Worm (Caenorhabditis elegans): ENCODE results near the gene drh-1.

Gene drh-1

ce11 chrIV:6621252-6621651, 8.1 kb upstream of the drh-1 start, which contains the start of gene C01B10.3:
Gene C01B10.3 (minus strand): TSS chrIV:6621352.
- TF ChIP-seq snu-23 (GFP tag; optimal IDR thresholded peaks at IDR 0.05) (no peak), ama-1 (optimal IDR thresholded peaks at IDR 0.05) (no peak), ets-5 (GFP tag; IDR thresholded peaks at IDR 0.05) (no peak), irx-1 (tag; optimal IDR thresholded peaks at IDR 0.05) (no peak), mef-2 (tag; optimal IDR thresholded peaks at IDR 0.05) (no peak), ztf-11 (tag; optimal IDR thresholded peaks at IDR 0.05) (no peak), ceh-90 (tag; optimal IDR thresholded peaks at IDR 0.05) (no peak)

ce11 chrIV:6618607-6619006, 5.5 kb upstream of the drh-1 start:
- peak in 1 of 2 experiments; percentile 2 for TF ChIP-seq mdl-1 (tag; optimal IDR thresholded peaks at IDR 0.05)
- TF ChIP-seq skn-1 (tag; optimal IDR thresholded peaks at IDR 0.05): peak; percentile 48
- TF ChIP-seq nhr-20 (tag; optimal IDR thresholded peaks at IDR 0.05): peak; percentile 24
- TF ChIP-seq lin-35 (GFP tag; optimal IDR thresholded peaks at IDR 0.05): peak in 1 of 2 experiments; percentile 36
- TF ChIP-seq efl-1 (optimal IDR thresholded peaks at IDR 0.05): peak; percentile 12 to 53
- peak in 1 of 2 experiments; percentile 89 for TF ChIP-seq efl-1 (GFP tag; optimal IDR thresholded peaks at IDR 0.05 in 1 of 2)
- no peak for TF ChIP-seq snu-23 (GFP tag; optimal IDR thresholded peaks at IDR 0.05)
- no peak for TF ChIP-seq aly-2 (tag; optimal IDR thresholded peaks at IDR 0.05)
- peak in 1 of 2 experiments; percentile 42 for TF ChIP-seq lsy-2 (tag; optimal IDR thresholded peaks at IDR 0.05)
- peak in 1 of 3 experiments; percentile 16 for TF ChIP-seq ceh-82 (tag; optimal IDR thresholded peaks at IDR 0.05)
- TF ChIP-seq Y116A8C.19 (tag; optimal IDR thresholded peaks at IDR 0.05; ENCODE audit: borderline replicate concordance): no peak

- TF ChIP-seq elt-3 (tag; optimal IDR thresholded peaks at IDR 0.05) (peak in 1 of 6 experiments; percentile 33), zag-1 (tag; optimal IDR thresholded peaks at IDR 0.05) (no peak), nhr-11 (tag; optimal IDR thresholded peaks at IDR 0.05) (no peak), nhr-85 (tag) (peak; percentile 60), lsy-2 (tag; optimal IDR thresholded peaks at IDR 0.05) (no peak), sptf-1 (tag; optimal IDR thresholded peaks at IDR 0.05) (no peak)
Measured at ce11 chrIV:6607059-6607458, 6.1 kb downstream of the drh-1 start.

ce11 chrIV:6606587-6606986, 6.6 kb downstream of the drh-1 start:
- peak; percentile 56 for TF ChIP-seq lin-14 (GFP tag; optimal IDR thresholded peaks at IDR 0.05)
- TF ChIP-seq snu-23 (GFP tag; optimal IDR thresholded peaks at IDR 0.05): peak; percentile 12
- TF ChIP-seq lsy-2 (tag; optimal IDR thresholded peaks at IDR 0.05): no peak
- peak; percentile 48 for TF ChIP-seq blmp-1 (tag; optimal IDR thresholded peaks at IDR 0.05)
- TF ChIP-seq efl-1 (optimal IDR thresholded peaks at IDR 0.05): no peak
- TF ChIP-seq efl-1 (GFP tag; optimal IDR thresholded peaks at IDR 0.05 in 1 of 2): peak in 1 of 2 experiments; percentile 62
- TF ChIP-seq sptf-1 (tag; optimal IDR thresholded peaks at IDR 0.05): no peak

ce11 chrIV:6605863-6606262, 7.3 kb downstream of the drh-1 start, which contains the start of gene nstp-2:
Gene nstp-2 (minus strand): TSS chrIV:6606188.
- TF ChIP-seq nhr-85 (tag) (peak; percentile 61), fkh-4 (tag; optimal IDR thresholded peaks at IDR 0.05; ENCODE audit: borderline replicate concordance) (no peak), grh-1 (GFP tag; IDR thresholded peaks at IDR 0.05) (peak; percentile 63)

- TF ChIP-seq efl-1 (optimal IDR thresholded peaks at IDR 0.05) (no peak), efl-1 (GFP tag; optimal IDR thresholded peaks at IDR 0.05 in 1 of 2) (peak in 1 of 2 experiments; percentile 43), fos-1 (tag; optimal IDR thresholded peaks at IDR 0.05) (no peak)
Measured at ce11 chrIV:6603549-6603948, 9.6 kb downstream of the drh-1 start.

ce11 chrIV:6602376-6602775, 10.8 kb downstream of the drh-1 start, which contains the start of gene F15B10.3:
Gene F15B10.3 (plus strand): TSS chrIV:6602676.
- no peak for TF ChIP-seq nhr-47 (tag; optimal IDR thresholded peaks at IDR 0.05)

- TF ChIP-seq nhr-12 (tag; optimal IDR thresholded peaks at IDR 0.05): no peak
- no peak for TF ChIP-seq hlh-17 (GFP tag; optimal IDR thresholded peaks at IDR 0.05; ENCODE audit: borderline replicate concordance)
- peak in 1 of 2 experiments; percentile 45 for TF ChIP-seq lin-35 (GFP tag; optimal IDR thresholded peaks at IDR 0.05)
- no peak for TF ChIP-seq nhr-84 (tag; optimal IDR thresholded peaks at IDR 0.05)
- no peak for TF ChIP-seq nhr-85 (tag)
- no peak for TF ChIP-seq efl-3 (GFP tag; optimal IDR thresholded peaks at IDR 0.05)
- peak; percentile 28 for TF ChIP-seq snu-23 (GFP tag; optimal IDR thresholded peaks at IDR 0.05)
- no peak for TF ChIP-seq aly-2 (tag; optimal IDR thresholded peaks at IDR 0.05)
- no peak for TF ChIP-seq hlh-4 (tag; optimal IDR thresholded peaks at IDR 0.05)
- peak; percentile 29 for TF ChIP-seq rnt-1 (tag; optimal IDR thresholded peaks at IDR 0.05)
- TF ChIP-seq ama-1 (optimal IDR thresholded peaks at IDR 0.05): no peak
- no peak for TF ChIP-seq unc-30 (tag; optimal IDR thresholded peaks at IDR 0.05)
- no peak for TF ChIP-seq blmp-1 (tag; optimal IDR thresholded peaks at IDR 0.05)
- peak in 1 of 3 experiments; percentile 18 for TF ChIP-seq ceh-82 (tag; optimal IDR thresholded peaks at IDR 0.05)
- TF ChIP-seq efl-1 (optimal IDR thresholded peaks at IDR 0.05): peak; percentile 21 to 25
- peak; percentile 22 to 31 for TF ChIP-seq efl-1 (GFP tag; optimal IDR thresholded peaks at IDR 0.05 in 1 of 2)
- no peak for TF ChIP-seq sup-37 (GFP tag; optimal IDR thresholded peaks at IDR 0.05)
- no peak for TF ChIP-seq egl-27 (tag; optimal IDR thresholded peaks at IDR 0.05)
Measured at ce11 chrIV:6601213-6601724, 11.9 kb downstream of the drh-1 start, which contains the start of gene sup-36. Gene sup-36 (plus strand): TSS chrIV:6601674.
